Worm (Caenorhabditis elegans) whole organism, midembryonic: ENCODE results near the gene C26F1.1.

Experiments
- cog-1 ChIP-seq: sonication (generic microtip); optimal IDR thresholded peaks from 2 replicates; lab custom pipeline; 2016; ENCODE audit warnings: missing genetic modification characterization, missing compliant biosample characterization
- flt-1 ChIP-seq: fragments of 200-800 bp; sonication (Bioruptor generic); IDR thresholded peaks from 2 replicates; pipeline ENCODE4 v1.3.6; 2022; ENCODE audit warnings: missing genetic modification characterization, missing compliant biosample characterization
- ztf-23 ChIP-seq: fragments of 200-800 bp; sonication (Bioruptor generic); IDR thresholded peaks from 2 replicates; pipeline ENCODE4 v1.3.6; 2022; ENCODE audit warnings: missing genetic modification reagents, missing genetic modification characterization, missing compliant biosample characterization
- ztf-29 ChIP-seq: fragments of 200-800 bp; sonication (Bioruptor generic); IDR thresholded peaks from 2 replicates; pipeline ENCODE4 v1.3.6; 2022; ENCODE audit warnings: missing genetic modification reagents, missing genetic modification characterization, missing compliant biosample characterization

DNA sequence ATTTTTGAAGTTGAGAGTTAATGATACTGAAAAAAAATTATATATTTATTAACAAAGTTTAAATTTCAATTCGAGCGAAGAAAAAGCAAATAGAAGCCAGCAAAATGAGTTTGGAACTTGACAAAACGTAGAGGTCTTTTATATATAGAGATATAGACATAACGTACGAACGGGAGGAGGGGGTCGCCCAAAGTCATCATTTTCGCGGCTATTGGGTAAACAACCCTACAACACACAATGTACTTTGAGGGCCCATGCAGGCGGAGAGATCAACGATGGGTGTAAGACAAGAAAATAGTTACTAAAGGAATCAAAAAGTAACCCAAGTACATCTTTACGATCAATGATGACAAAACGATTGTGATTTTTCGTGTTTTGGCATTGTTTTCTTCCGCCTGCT lies 26.5 kb downstream of the C26F1.1 start, which contains the start of gene ZK742.4:
- TF ChIP-seq cog-1 (tag; lab: Kevin White, UChicago) (no peak), ztf-23 (no peak), flt-1 (GFP tag; lab: Robert Waterston, UW) (no peak), ztf-29 (GFP tag; lab: Robert Waterston, UW) (no peak)
